Fruit fly (Drosophila melanogaster) whole organism, embryonic: ENCODE data around the gene AhcyL1.

Source experiments
- Aef1 ChIP-seq: fragments of 200-800 bp; sonication (Bioruptor generic); IDR thresholded peaks from 3 replicates; pipeline ENCODE4 v1.3.6; 2022; ENCODE audit warnings: missing biosample characterization, missing genetic modification characterization
- Awh ChIP-seq: fragments of 200-800 bp; sonication (Bioruptor generic); IDR thresholded peaks from 2 replicates; pipeline ENCODE4, ENCODE4 v1.3.6; 2022; ENCODE audit warnings: missing biosample characterization, missing genetic modification characterization
- B-H2 ChIP-seq: fragments of 200-800 bp; sonication (Bioruptor generic); optimal IDR thresholded peaks from 2 replicates; lab custom pipeline; 2018; ENCODE audit warnings: missing biosample characterization, mild to moderate bottlenecking, missing genetic modification characterization
- Bteb2 ChIP-seq: fragments of 200-800 bp; sonication (Bioruptor generic); optimal IDR thresholded peaks from 2 replicates; lab custom pipeline; 2016; ENCODE audit warnings: missing biosample characterization, missing genetic modification characterization
- C15 ChIP-seq: fragments of 200-800 bp; sonication (Bioruptor generic); IDR thresholded peaks from 3 replicates; pipeline ENCODE4 v1.3.6; 2022; ENCODE audit warnings: missing biosample characterization, missing genetic modification characterization
- CG12744 ChIP-seq: fragments of 200-800 bp; sonication (Bioruptor generic); optimal IDR thresholded peaks from 2 replicates; lab custom pipeline; 2016; ENCODE audit warnings: missing biosample characterization, missing genetic modification characterization
- CG12769 ChIP-seq: fragments of 200-800 bp; sonication (Bioruptor generic); optimal IDR thresholded peaks from 2 replicates; lab custom pipeline; 2019; ENCODE audit warnings: missing biosample characterization, mild to moderate bottlenecking, missing genetic modification characterization, moderate library complexity
- CG15514 ChIP-seq: fragments of 200-800 bp; sonication (Bioruptor generic); optimal IDR thresholded peaks from 3 replicates; lab custom pipeline; 2017; ENCODE audit warnings: missing biosample characterization, missing genetic modification characterization, mild to moderate bottlenecking, moderate library complexity, missing genetic modification reagents
- CG1647 ChIP-seq: fragments of 200-800 bp; sonication (Bioruptor generic); optimal IDR thresholded peaks from 3 replicates; lab custom pipeline; 2016; ENCODE audit warnings: missing biosample characterization, missing genetic modification characterization
- CG17328 ChIP-seq: fragments of 200-800 bp; sonication (Bioruptor generic); IDR thresholded peaks from 2 replicates; pipeline ENCODE4 v1.3.6; 2022; ENCODE audit warnings: missing biosample characterization, missing genetic modification characterization
- CG17359 ChIP-seq: fragments of 200-800 bp; sonication (Bioruptor generic); optimal IDR thresholded peaks from 3 replicates; lab custom pipeline; 2018; ENCODE audit warnings: missing biosample characterization, mild to moderate bottlenecking, missing genetic modification characterization, moderate library complexity
- CG30431 ChIP-seq: fragments of 200-800 bp; sonication (Bioruptor generic); optimal IDR thresholded peaks from 2 replicates; lab custom pipeline; 2017; ENCODE audit warnings: missing biosample characterization, missing genetic modification characterization
- CG31224 ChIP-seq: fragments of 200-800 bp; sonication (Bioruptor generic); IDR thresholded peaks from 2 replicates; pipeline ENCODE4 v1.3.6; 2022; ENCODE audit warnings: missing biosample characterization, missing genetic modification characterization
- CG33557 ChIP-seq: fragments of 200-800 bp; sonication (Bioruptor generic); optimal IDR thresholded peaks from 2 replicates; lab custom pipeline; 2019; ENCODE audit warnings: missing biosample characterization, mild to moderate bottlenecking, missing genetic modification characterization, moderate library complexity
- CG3995 ChIP-seq: fragments of 200-800 bp; sonication (Bioruptor generic); optimal IDR thresholded peaks from 3 replicates; lab custom pipeline; 2016; ENCODE audit warnings: missing biosample characterization, missing genetic modification characterization
- CG4707 ChIP-seq: fragments of 200-800 bp; sonication (Bioruptor generic); optimal IDR thresholded peaks from 2 replicates; lab custom pipeline; 2018; ENCODE audit warnings: missing biosample characterization, mild to moderate bottlenecking, missing genetic modification characterization, moderate library complexity
- CG4820 ChIP-seq: fragments of 200-800 bp; sonication (Bioruptor generic); optimal IDR thresholded peaks from 3 replicates; lab custom pipeline; 2016; ENCODE audit warnings: missing biosample characterization, missing genetic modification characterization
- CG6175 ChIP-seq: fragments of 200-800 bp; sonication (Bioruptor generic); IDR thresholded peaks from 3 replicates; pipeline ENCODE4 v1.3.6; 2022; ENCODE audit warnings: missing biosample characterization, missing genetic modification characterization
- CG7556 ChIP-seq: fragments of 200-800 bp; sonication (Bioruptor generic); optimal IDR thresholded peaks from 2 replicates; lab custom pipeline; 2017; ENCODE audit warnings: missing biosample characterization, mild to moderate bottlenecking, missing genetic modification characterization
- CG8388 ChIP-seq: fragments of 200-800 bp; sonication (Bioruptor generic); optimal IDR thresholded peaks from 2 replicates; lab custom pipeline; 2019; ENCODE audit warnings: missing biosample characterization, mild to moderate bottlenecking, missing genetic modification characterization, moderate library complexity
- CG8924 ChIP-seq: fragments of 200-800 bp; optimal IDR thresholded peaks from 3 replicates; lab custom pipeline; 2019; ENCODE audit warnings: missing biosample characterization, mild to moderate bottlenecking, missing genetic modification characterization, moderate library complexity
- CG9876 ChIP-seq: fragments of 200-800 bp; sonication (Bioruptor generic); optimal IDR thresholded peaks from 2 replicates; lab custom pipeline; 2016; ENCODE audit warnings: missing biosample characterization, missing genetic modification characterization
- CHES-1-like ChIP-seq: fragments of 200-800 bp; sonication (Bioruptor generic); optimal IDR thresholded peaks from 2 replicates; lab custom pipeline; 2016; ENCODE audit warnings: missing biosample characterization, missing genetic modification characterization
- Camta ChIP-seq: fragments of 200-800 bp; sonication (Bioruptor generic); optimal IDR thresholded peaks from 2 replicates; lab custom pipeline; 2016; ENCODE audit warnings: missing biosample characterization, missing genetic modification characterization
- CkIIα-i1 ChIP-seq: fragments of 200-800 bp; sonication (Bioruptor generic); IDR thresholded peaks from 2 replicates; pipeline ENCODE4 v1.3.6; 2022; ENCODE audit warnings: missing biosample characterization, missing genetic modification characterization
- Dbx ChIP-seq: fragments of 200-800 bp; sonication (Bioruptor generic); IDR thresholded peaks from 3 replicates; pipeline ENCODE4 v1.3.6; 2022; ENCODE audit warnings: missing biosample characterization, missing genetic modification characterization
- Dip2 ChIP-seq: fragments of 200-800 bp; sonication (Bioruptor generic); IDR thresholded peaks from 2 replicates; pipeline ENCODE4 v1.3.6; 2022; ENCODE audit warnings: missing biosample characterization, missing genetic modification characterization
- Ets65A ChIP-seq: fragments of 200-800 bp; sonication (Bioruptor generic); peaks from one replicate; lab custom pipeline; 2016; ENCODE audit warnings: missing biosample characterization, missing genetic modification characterization
- Fer1 ChIP-seq: fragments of 200-800 bp; sonication (Bioruptor generic); optimal IDR thresholded peaks from 2 replicates; lab custom pipeline; 2017; ENCODE audit warnings: missing biosample characterization, mild to moderate bottlenecking, missing genetic modification characterization
- HmgD ChIP-seq: fragments of 200-800 bp; sonication (Bioruptor generic); optimal IDR thresholded peaks from 3 replicates; lab custom pipeline; 2016; ENCODE audit warnings: missing biosample characterization, missing genetic modification characterization
- Hr78 ChIP-seq, 2 experiments: fragments of 200-800 bp in 1 of 2; fragments of >200 bp in 1 of 2; sonication (Bioruptor generic) in 1 of 2; optimal IDR thresholded peaks; 2 replicates each; lab custom pipeline; 2017 to 2019; ENCODE audit warnings: missing biosample characterization in 2 of 2, missing genetic modification characterization in 2 of 2, mild to moderate bottlenecking in 1 of 2, moderate library complexity in 1 of 2
- Hsf ChIP-seq: fragments of 200-800 bp; sonication (Bioruptor generic); optimal IDR thresholded peaks from 3 replicates; lab custom pipeline; 2016; ENCODE audit warnings: missing biosample characterization, missing genetic modification characterization
- Med ChIP-seq: fragments of 200-800 bp; sonication (Bioruptor generic); peaks from one replicate; lab custom pipeline; 2016; ENCODE audit warnings: missing biosample characterization, missing genetic modification characterization, mild to moderate bottlenecking, inconsistent platforms, moderate library complexity
- Usf ChIP-seq: fragments of 200-800 bp; sonication (Bioruptor generic); optimal IDR thresholded peaks from 2 replicates; lab custom pipeline; 2017; ENCODE audit warnings: missing genotype, missing biosample characterization, missing genetic modification characterization
- ash1 ChIP-seq: fragments of 200-800 bp; sonication (Bioruptor generic); optimal IDR thresholded peaks from 2 replicates; lab custom pipeline; 2018; ENCODE audit warnings: missing biosample characterization, mild to moderate bottlenecking, missing genetic modification characterization
- az2 ChIP-seq: fragments of 200-800 bp; sonication (Bioruptor generic); optimal IDR thresholded peaks from 3 replicates; lab custom pipeline; 2016; ENCODE audit warnings: missing biosample characterization, missing genetic modification characterization
- cato ChIP-seq: fragments of 200-800 bp; sonication (Bioruptor generic); optimal IDR thresholded peaks from 2 replicates; lab custom pipeline; 2016; ENCODE audit warnings: missing biosample characterization, missing genetic modification characterization, borderline replicate concordance
- caup ChIP-seq: fragments of 200-800 bp; sonication (Bioruptor generic); optimal IDR thresholded peaks from 3 replicates; lab custom pipeline; 2017; ENCODE audit warnings: missing biosample characterization, mild to moderate bottlenecking, missing genetic modification characterization, moderate library complexity; ENCODE audit not compliant: severe bottlenecking
- dan ChIP-seq: fragments of 200-800 bp; sonication (Bioruptor generic); IDR thresholded peaks from 2 replicates; pipeline ENCODE4 v1.3.6; 2022; ENCODE audit warnings: missing biosample characterization, missing genetic modification characterization
- disco-r ChIP-seq: fragments of 200-800 bp; sonication (Bioruptor generic); optimal IDR thresholded peaks from 2 replicates; lab custom pipeline; 2016; ENCODE audit warnings: missing biosample characterization, missing genetic modification characterization
- dmrt11E ChIP-seq: fragments of 200-800 bp; sonication (Bioruptor generic); optimal IDR thresholded peaks from 3 replicates; lab custom pipeline; 2018; ENCODE audit warnings: missing biosample characterization, mild to moderate bottlenecking, missing genetic modification characterization, moderate library complexity
- ems ChIP-seq: fragments of 200-800 bp; sonication (Bioruptor generic); optimal IDR thresholded peaks from 3 replicates; lab custom pipeline; 2016; ENCODE audit warnings: missing biosample characterization, missing genetic modification characterization
- eve ChIP-seq, 2 experiments: fragments of >200 bp; optimal IDR thresholded peaks; 2 replicates each; lab custom pipeline; 2017; ENCODE audit warnings: missing biosample characterization in 2 of 2, missing genetic modification characterization in 2 of 2
- lmd ChIP-seq: fragments of 200-800 bp; sonication (Bioruptor generic); IDR thresholded peaks from 2 replicates; pipeline ENCODE4 v1.3.6; 2022; ENCODE audit warnings: missing biosample characterization, missing genetic modification characterization
- mirr ChIP-seq: fragments of 200-800 bp; sonication (Bioruptor generic); optimal IDR thresholded peaks from 3 replicates; lab custom pipeline; 2018; ENCODE audit warnings: missing biosample characterization, mild to moderate bottlenecking, missing genetic modification characterization
- nmo ChIP-seq: fragments of 200-800 bp; sonication (Bioruptor generic); optimal IDR thresholded peaks from 2 replicates; lab custom pipeline; 2018; ENCODE audit warnings: missing biosample characterization, mild to moderate bottlenecking, missing genetic modification characterization, moderate library complexity
- org-1 ChIP-seq: fragments of 200-800 bp; sonication (Bioruptor generic); optimal IDR thresholded peaks from 2 replicates; lab custom pipeline; 2017; ENCODE audit warnings: missing biosample characterization, missing genetic modification characterization
- peb ChIP-seq: fragments of 200-800 bp; sonication (Bioruptor generic); IDR thresholded peaks from 2 replicates; pipeline ENCODE4 v1.3.6; 2022; ENCODE audit warnings: missing biosample characterization, missing genetic modification characterization
- sens ChIP-seq: fragments of 200-800 bp; sonication (Bioruptor generic); peaks from one replicate; lab custom pipeline; 2016; ENCODE audit warnings: missing biosample characterization, missing genetic modification characterization
- slbo ChIP-seq: fragments of 200-800 bp; sonication (Bioruptor generic); IDR thresholded peaks from 2 replicates; pipeline ENCODE4 v1.3.6; 2022; ENCODE audit warnings: missing biosample characterization, missing genetic modification characterization
- tgo ChIP-seq: fragments of 200-800 bp; sonication (Bioruptor generic); IDR thresholded peaks from 3 replicates; pipeline ENCODE4 v1.3.6; 2022; ENCODE audit warnings: missing biosample characterization, missing genetic modification characterization
- zen2 ChIP-seq: fragments of 200-800 bp; sonication (Bioruptor generic); IDR thresholded peaks from 3 replicates; pipeline ENCODE4 v1.3.6; 2022; ENCODE audit warnings: missing biosample characterization, missing genetic modification characterization; ENCODE audit not compliant: partially characterized antibody

Gene AhcyL1

dm6 chr3L:2798463-2798993 is 26.4 kb upstream of the AhcyL1 start (continued):
- TF ChIP-seq Dbx (no peak), CG17328 (GFP tag; lab: Robert Waterston, UW) (no peak), eve (GFP tag; optimal IDR thresholded peaks at IDR 0.05; lab: Kevin White, UChicago) (no peak), CG1647 (GFP tag; lab: Kevin White, UChicago) (no peak), Awh (0 out of 2 replicates have a peak, but pooled peaks have one; percentile 44), B-H2 (no peak), CG12769 (tag; lab: Kevin White, UChicago) (no peak), CG33557 (peak; percentile 60), CkIIα-i1 (GFP tag; lab: Robert Waterston, UW) (no peak), CG4820 (GFP tag; lab: Kevin White, UChicago) (no peak), Camta (GFP tag; lab: Kevin White, UChicago) (no peak), CG17359 (tag; lab: Kevin White, UChicago) (peak; percentile 72), HmgD (GFP tag; lab: Kevin White, UChicago) (peak; percentile 11), caup (GFP tag; lab: Kevin White, UChicago) (no peak), dan (GFP tag; lab: Robert Waterston, UW) (no peak), Dip2 (GFP tag; lab: Robert Waterston, UW) (no peak), mirr (GFP tag; lab: Kevin White, UChicago) (peak; percentile 65), az2 (GFP tag; lab: Kevin White, UChicago) (no peak), CG3995 (no peak), CG30431 (GFP tag; lab: Kevin White, UChicago) (no peak), Fer1 (GFP tag; lab: Kevin White, UChicago) (peak; percentile 9), org-1 (GFP tag; lab: Kevin White, UChicago) (peak; percentile 58), CHES-1-like (no peak), lmd (GFP tag; lab: Robert Waterston, UW) (no peak), CG7556 (GFP tag; lab: Kevin White, UChicago) (no peak), Med (GFP tag; lab: Kevin White, UChicago) (peak; percentile 86), CG15514 (GFP tag; lab: Kevin White, UChicago) (no peak), CG8924 (tag; lab: Kevin White, UChicago) (peak; percentile 54), Aef1 (GFP tag; lab: Robert Waterston, UW) (no peak), cato (no peak), CG8388 (peak; percentile 13), peb (GFP tag; lab: Robert Waterston, UW) (no peak), Hr78 (GFP tag; optimal IDR thresholded peaks at IDR 0.05; lab: Kevin White, UChicago) (peak in 1 of 2 experiments; percentile 19), Hsf (GFP tag; lab: Kevin White, UChicago) (no peak), CG9876 (GFP tag; lab: Kevin White, UChicago) (peak; percentile 6), nmo (GFP tag; lab: Kevin White, UChicago) (no peak), Usf (GFP tag; lab: Kevin White, UChicago) (no peak), dmrt11E (tag; lab: Kevin White, UChicago) (peak; percentile 46), ems (GFP tag; lab: Kevin White, UChicago) (peak; percentile 28), zen2 (GFP tag; lab: Robert Waterston, UW) (no peak), CG4707 (GFP tag; lab: Kevin White, UChicago) (peak; percentile 63), C15 (GFP tag; lab: Robert Waterston, UW) (no peak), Bteb2 (GFP tag; lab: Kevin White, UChicago) (no peak), CG12744 (GFP tag; lab: Kevin White, UChicago) (no peak), ash1 (GFP tag; lab: Kevin White, UChicago) (no peak), sens (GFP tag; lab: Kevin White, UChicago) (peak; percentile 89), Ets65A (no peak), slbo (GFP tag; lab: Robert Waterston, UW) (no peak), CG31224 (GFP tag; lab: Robert Waterston, UW) (no peak), CG6175 (GFP tag; lab: Robert Waterston, UW) (peak; percentile 5; the same call in 1 of the 3 replicates), disco-r (GFP tag; lab: Kevin White, UChicago) (no peak), tgo (GFP tag; lab: Robert Waterston, UW) (no peak)
